Worm (Caenorhabditis elegans): ENCODE results near the gene C27D9.2.

DNA sequence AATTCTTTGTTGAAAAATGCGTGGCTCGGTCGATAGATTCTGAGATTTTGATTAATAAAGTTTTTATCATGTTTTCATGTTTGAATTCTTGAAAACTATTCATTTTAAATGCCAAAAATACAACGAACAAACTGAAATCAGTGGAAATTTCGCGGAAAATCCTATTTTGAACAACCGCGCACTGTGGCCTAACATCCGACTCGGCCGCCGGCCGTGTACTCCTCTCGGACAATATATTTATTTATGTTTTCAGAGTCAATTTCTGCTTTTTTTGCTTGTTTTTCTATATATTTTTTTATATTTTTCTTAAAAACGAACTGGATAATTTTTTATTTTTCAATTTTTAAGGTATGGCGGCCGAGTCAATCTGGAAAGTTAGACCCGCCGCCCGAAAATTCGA is 34.6 kb upstream of the C27D9.2 start, which contains the start of gene F26G1.1:
- TF ChIP-seq snpc-1.1 (tag; optimal IDR thresholded peaks at IDR 0.05; ENCODE audit: insufficient read depth) (no peak), egl-44 (GFP tag; IDR thresholded peaks at IDR 0.05) (no peak), dpff-1 (tag; optimal IDR thresholded peaks at IDR 0.05) (no peak)
